Worm (Caenorhabditis elegans) whole organism, late embryonic: Measurements from ENCODE around the gene F09C6.12.

Source experiments
- C08G9.2 ChIP-seq: sonication (generic microtip); optimal IDR thresholded peaks from 2 replicates; lab custom pipeline; 2016; ENCODE audit warnings: mild to moderate bottlenecking, missing genetic modification characterization, moderate library complexity, missing compliant biosample characterization
- K02D7.2 ChIP-seq: sonication (generic microtip); optimal IDR thresholded peaks from 2 replicates; lab custom pipeline; 2017; ENCODE audit warnings: mild to moderate bottlenecking, missing genetic modification characterization, missing compliant biosample characterization
- T23F11.4 ChIP-seq: fragments of 200-800 bp; sonication (Bioruptor generic); optimal IDR thresholded peaks from 2 replicates; lab custom pipeline; 2018; ENCODE audit warnings: mild to moderate bottlenecking, missing genetic modification characterization, missing compliant biosample characterization
- ama-1 ChIP-seq: fragments of 150-350 bp; optimal IDR thresholded peaks from 2 replicates; lab custom pipeline; 2014
- ceh-14 ChIP-seq: sonication (generic microtip); optimal IDR thresholded peaks from 2 replicates; lab custom pipeline; 2016; ENCODE audit warnings: missing genotype, missing genetic modification characterization, missing compliant biosample characterization
- ceh-18 ChIP-seq: sonication (generic microtip); optimal IDR thresholded peaks from 2 replicates; lab custom pipeline; 2016; ENCODE audit warnings: missing genetic modification characterization, missing compliant biosample characterization
- ceh-22 ChIP-seq: sonication (generic microtip); optimal IDR thresholded peaks from 2 replicates; lab custom pipeline; 2017; ENCODE audit warnings: missing biosample characterization, missing genetic modification characterization
- ceh-30 ChIP-seq: fragments of 150-350 bp; optimal IDR thresholded peaks from 2 replicates; lab custom pipeline; 2014; ENCODE audit warnings: missing biosample characterization, missing genetic modification characterization
- ceh-31 ChIP-seq: sonication (generic microtip); optimal IDR thresholded peaks from 2 replicates; lab custom pipeline; 2016; ENCODE audit warnings: missing genetic modification characterization, missing compliant biosample characterization
- dmd-4 ChIP-seq: sonication (generic microtip); optimal IDR thresholded peaks from 2 replicates; lab custom pipeline; 2016; ENCODE audit warnings: borderline replicate concordance, missing genetic modification characterization, missing compliant biosample characterization
- dve-1 ChIP-seq: sonication (generic microtip); optimal IDR thresholded peaks from 2 replicates; lab custom pipeline; 2017; ENCODE audit warnings: antibody characterized with exemption, mild to moderate bottlenecking, missing genetic modification characterization, missing compliant biosample characterization
- elt-2 ChIP-seq: sonication (generic microtip); optimal IDR thresholded peaks from 2 replicates; lab custom pipeline; 2016; ENCODE audit warnings: missing genetic modification reagents, missing genetic modification characterization, missing compliant biosample characterization
- elt-4 ChIP-seq: sonication (generic microtip); optimal IDR thresholded peaks from 2 replicates; lab custom pipeline; 2016; ENCODE audit warnings: missing genetic modification characterization, missing compliant biosample characterization
- ets-4 ChIP-seq: sonication (generic microtip); optimal IDR thresholded peaks from 2 replicates; lab custom pipeline; 2016; ENCODE audit warnings: missing genetic modification characterization, missing compliant biosample characterization
- fax-1 ChIP-seq: sonication (generic microtip); optimal IDR thresholded peaks from 2 replicates; lab custom pipeline; 2016; ENCODE audit warnings: missing genotype, missing genetic modification characterization, missing compliant biosample characterization
- fkh-6 ChIP-seq: sonication (generic microtip); optimal IDR thresholded peaks from 2 replicates; lab custom pipeline; 2016; ENCODE audit warnings: missing genetic modification characterization, missing compliant biosample characterization
- gmeb-2 ChIP-seq: sonication (generic microtip); optimal IDR thresholded peaks from 2 replicates; lab custom pipeline; 2016; ENCODE audit warnings: missing genetic modification characterization, inconsistent platforms, missing compliant biosample characterization
- hlh-30 ChIP-seq: sonication (generic microtip); optimal IDR thresholded peaks from 2 replicates; lab custom pipeline; 2017; ENCODE audit warnings: antibody characterized with exemption, missing genetic modification characterization, missing compliant biosample characterization; ENCODE audit not compliant: insufficient read depth
- hlh-6 ChIP-seq: sonication (generic microtip); optimal IDR thresholded peaks from 2 replicates; lab custom pipeline; 2016; ENCODE audit warnings: missing genotype, missing genetic modification characterization, missing compliant biosample characterization
- lim-6 ChIP-seq: sonication (generic microtip); optimal IDR thresholded peaks from 2 replicates; lab custom pipeline; 2016; ENCODE audit warnings: missing genetic modification characterization, missing compliant biosample characterization
- mec-3 ChIP-seq: sonication (generic microtip); optimal IDR thresholded peaks from 2 replicates; lab custom pipeline; 2016; ENCODE audit warnings: borderline replicate concordance, missing genetic modification characterization, missing compliant biosample characterization
- nfya-1 ChIP-seq: sonication (generic microtip); optimal IDR thresholded peaks from 2 replicates; lab custom pipeline; 2017; ENCODE audit warnings: missing genetic modification characterization, mild to moderate bottlenecking, missing compliant biosample characterization, antibody characterized with exemption, moderate library complexity
- nhr-232 ChIP-seq: sonication (generic microtip); optimal IDR thresholded peaks from 2 replicates; lab custom pipeline; 2016; ENCODE audit warnings: missing genetic modification characterization, missing compliant biosample characterization
- odd-2 ChIP-seq: sonication (generic microtip); optimal IDR thresholded peaks from 2 replicates; lab custom pipeline; 2017; ENCODE audit warnings: antibody characterized with exemption, mild to moderate bottlenecking, missing genetic modification characterization, missing compliant biosample characterization
- pat-9 ChIP-seq: fragments of 200-800 bp; sonication (Bioruptor generic); optimal IDR thresholded peaks from 2 replicates; lab custom pipeline; 2018; ENCODE audit warnings: mild to moderate bottlenecking, missing genetic modification characterization, moderate library complexity, missing compliant biosample characterization
- pha-2 ChIP-seq: sonication (generic microtip); optimal IDR thresholded peaks from 2 replicates; lab custom pipeline; 2017; ENCODE audit warnings: mild to moderate bottlenecking, missing genetic modification characterization, missing compliant biosample characterization
- pha-4 ChIP-seq: fragments of 150-350 bp; optimal IDR thresholded peaks from 2 replicates; lab custom pipeline; 2018; ENCODE audit warnings: missing biosample characterization, missing genetic modification reagents, missing genetic modification characterization
- pqm-1 ChIP-seq: sonication (generic microtip); optimal IDR thresholded peaks from 2 replicates; lab custom pipeline; 2016; ENCODE audit warnings: missing genetic modification characterization, missing compliant biosample characterization
- pros-1 ChIP-seq: fragments of 150-350 bp; optimal IDR thresholded peaks from 2 replicates; lab custom pipeline; 2014; ENCODE audit warnings: missing biosample characterization, missing genetic modification reagents, missing genetic modification characterization
- ref-2 ChIP-seq: sonication (generic microtip); optimal IDR thresholded peaks from 2 replicates; lab custom pipeline; 2016; ENCODE audit warnings: missing genetic modification characterization, missing compliant biosample characterization
- rnt-1 ChIP-seq: sonication (generic microtip); optimal IDR thresholded peaks from 2 replicates; lab custom pipeline; 2016; ENCODE audit warnings: missing genetic modification characterization, missing compliant biosample characterization
- sox-2 ChIP-seq: fragments of 200-800 bp; sonication (Bioruptor generic); IDR thresholded peaks from 2 replicates; pipeline ENCODE4 v1.3.6; 2022; ENCODE audit warnings: missing genetic modification reagents, missing genetic modification characterization, missing compliant biosample characterization
- syd-9 ChIP-seq: sonication (generic microtip); optimal IDR thresholded peaks from 2 replicates; lab custom pipeline; 2016; ENCODE audit warnings: mild to moderate bottlenecking, missing genetic modification characterization, moderate library complexity, missing compliant biosample characterization
- tbx-7 ChIP-seq: sonication (generic microtip); optimal IDR thresholded peaks from 2 replicates; lab custom pipeline; 2016; ENCODE audit warnings: missing genotype, missing genetic modification characterization, missing compliant biosample characterization
- zip-5 ChIP-seq: sonication (generic microtip); optimal IDR thresholded peaks from 2 replicates; lab custom pipeline; 2016; ENCODE audit warnings: missing genetic modification characterization, missing compliant biosample characterization

F09C6.12 gene

ce11 chrV:16852002-16852401 lies 30.7 kb upstream of the F09C6.12 start, which contains the start of gene clec-37:
clec-37 (minus strand) TSS chrV:16852102.
- TF ChIP-seq nfya-1 (no peak), ama-1 (no peak), ceh-22 (no peak), pha-4 (no peak)

ce11 chrV:16853956-16854683 lies 28.5 kb upstream of the F09C6.12 start, which contains the start of the genes clec-35 and clec-27:
clec-35 (minus strand) TSS chrV:16854056.
clec-27 (plus strand) TSS chrV:16854633.
- TF ChIP-seq nhr-232 (no peak), pha-2 (no peak), gmeb-2 (tag; lab: Kevin White, UChicago) (no peak), nfya-1 (no peak), syd-9 (tag; lab: Kevin White, UChicago) (no peak), ceh-14 (tag; lab: Kevin White, UChicago) (no peak), mec-3 (no peak), sox-2 (GFP tag; lab: Robert Waterston, UW) (no peak), lim-6 (tag; lab: Kevin White, UChicago) (no peak), elt-2 (tag; lab: Kevin White, UChicago) (no peak)
- TF ChIP-seq, all 69 proteins: peak for 0

ce11 chrV:16857977-16858479 lies 24.6 kb upstream of the F09C6.12 start, which contains the start of the genes clec-31 and clec-22:
clec-31 (minus strand) TSS chrV:16858077.
clec-22 (plus strand) TSS chrV:16858429.
- TF ChIP-seq fkh-6 (tag; lab: Kevin White, UChicago) (no peak), dve-1 (tag; lab: Kevin White, UChicago) (no peak), ama-1 (no peak), odd-2 (tag; lab: Kevin White, UChicago) (no peak), ceh-30 (tag; lab: Kevin White, UChicago) (no peak), elt-2 (tag; lab: Kevin White, UChicago) (no peak), ref-2 (tag; lab: Kevin White, UChicago) (no peak), lim-6 (tag; lab: Kevin White, UChicago) (no peak), pat-9 (tag; lab: Kevin White, UChicago) (no peak), zip-5 (tag; lab: Kevin White, UChicago) (no peak), ceh-31 (tag; lab: Kevin White, UChicago) (no peak), C08G9.2 (tag; lab: Kevin White, UChicago) (no peak)

- TF ChIP-seq fax-1 (tag; lab: Kevin White, UChicago) (no peak), tbx-7 (tag; lab: Kevin White, UChicago) (no peak), pqm-1 (no peak)
- TF ChIP-seq, all 69 proteins: peak for 0
Observed at ce11 chrV:16861719-16862118, 20.9 kb upstream of the F09C6.12 start, which contains the start of the genes clec-32 and clec-24. clec-32 (minus strand) TSS chrV:16861819. clec-24 (plus strand) TSS chrV:16862012.

ce11 chrV:16865404-16865803 lies 17.3 kb upstream of the F09C6.12 start, which contains the start of gene clec-28:
clec-28 (plus strand) TSS chrV:16865704.
- TF ChIP-seq nfya-1 (no peak), ets-4 (tag; lab: Kevin White, UChicago) (no peak), T23F11.4 (GFP tag; lab: Kevin White, UChicago) (no peak), ceh-18 (no peak), pqm-1 (no peak), dmd-4 (no peak), pha-4 (no peak)
- TF ChIP-seq, all 69 proteins: peak for 0

- TF ChIP-seq pat-9 (tag; lab: Kevin White, UChicago), result no peak
- TF ChIP-seq pqm-1, result no peak
- TF ChIP-seq pros-1 (tag; lab: Kevin White, UChicago), result no peak
- TF ChIP-seq ceh-18, result no peak
- TF ChIP-seq gmeb-2 (tag; lab: Kevin White, UChicago), result no peak
- TF ChIP-seq K02D7.2 (tag; lab: Kevin White, UChicago), result no peak
- no peak for TF ChIP-seq fax-1 (tag; lab: Kevin White, UChicago)
- TF ChIP-seq hlh-6, result no peak
- TF ChIP-seq elt-4 (tag; lab: Kevin White, UChicago), result no peak
- no peak for TF ChIP-seq tbx-7 (tag; lab: Kevin White, UChicago)
- TF ChIP-seq rnt-1 (tag; lab: Kevin White, UChicago), result no peak
- no peak for TF ChIP-seq hlh-30 (tag; lab: Kevin White, UChicago)
- no peak for TF ChIP-seq ets-4 (tag; lab: Kevin White, UChicago)
Observed at ce11 chrV:16869740-16870139, 12.9 kb upstream of the F09C6.12 start, which contains the start of gene clec-33. clec-33 (minus strand) TSS chrV:16869840.
